Worm (Caenorhabditis elegans) whole organism, L1 larva: ENCODE results near the gene F26A10.2.

Experiments used
- C34B4.2 ChIP-seq: sonication (generic microtip); optimal IDR thresholded peaks from 2 replicates; lab custom pipeline; 2017; ENCODE audit warnings: mild to moderate bottlenecking, missing genetic modification characterization, missing compliant biosample characterization
- alr-1 ChIP-seq: fragments of 200-800 bp; sonication (Bioruptor generic); optimal IDR thresholded peaks from 2 replicates; lab custom pipeline; 2018; ENCODE audit warnings: borderline replicate concordance, mild to moderate bottlenecking, missing genetic modification characterization, missing compliant biosample characterization
- aly-2 ChIP-seq: fragments of 150-350 bp; optimal IDR thresholded peaks from 2 replicates; lab custom pipeline; 2014; ENCODE audit warnings: missing biosample characterization, missing genetic modification characterization
- ama-1 ChIP-seq: fragments of 150-350 bp; optimal IDR thresholded peaks from 2 replicates; lab custom pipeline; 2014
- blmp-1 ChIP-seq: fragments of 150-350 bp; optimal IDR thresholded peaks from 2 replicates; lab custom pipeline; 2014; ENCODE audit warnings: missing biosample characterization, missing genetic modification characterization
- ceh-63 ChIP-seq: fragments of 200-800 bp; sonication (Bioruptor generic); optimal IDR thresholded peaks from 2 replicates; lab custom pipeline; 2018; ENCODE audit warnings: mild to moderate bottlenecking, missing genetic modification characterization, missing compliant biosample characterization
- ceh-8 ChIP-seq: fragments of 200-800 bp; sonication (Bioruptor generic); optimal IDR thresholded peaks from 2 replicates; lab custom pipeline; 2018; ENCODE audit warnings: mild to moderate bottlenecking, missing genetic modification characterization, moderate library complexity, missing compliant biosample characterization
- ceh-88 ChIP-seq: fragments of 200-800 bp; sonication (Bioruptor generic); IDR thresholded peaks from 2 replicates; pipeline ENCODE4 v1.3.6; 2022; ENCODE audit warnings: missing genetic modification characterization, missing compliant biosample characterization
- ces-1 ChIP-seq: fragments of 150-350 bp; optimal IDR thresholded peaks from 2 replicates; lab custom pipeline; 2014; ENCODE audit warnings: missing biosample characterization, missing genetic modification reagents, missing genetic modification characterization
- egl-13 ChIP-seq: sonication (generic microtip); optimal IDR thresholded peaks from 2 replicates; lab custom pipeline; 2016; ENCODE audit warnings: missing genotype, missing genetic modification reagents, missing genetic modification characterization, missing compliant biosample characterization
- egl-27 ChIP-seq, 2 experiments: fragments of 150-350 bp in 1 of 2; sonication (generic microtip); optimal IDR thresholded peaks; 3 replicates each; lab custom pipeline; 2017 to 2018; ENCODE audit warnings: missing biosample characterization in 2 of 2, missing genetic modification characterization in 2 of 2, missing genetic modification reagents in 2 of 2
- elt-3 ChIP-seq, 6 experiments: fragments of 150-350 bp in 1 of 6; sonication (generic microtip); optimal IDR thresholded peaks; 2 replicates each; lab custom pipeline; 2017 to 2018; ENCODE audit warnings: missing biosample characterization in 6 of 6, missing genetic modification characterization in 6 of 6, inconsistent platforms in 1 of 6
- fkh-10 ChIP-seq: sonication (generic microtip); optimal IDR thresholded peaks from 2 replicates; lab custom pipeline; 2017; ENCODE audit warnings: missing biosample characterization, missing genetic modification reagents, missing genetic modification characterization
- fkh-4 ChIP-seq: sonication (generic microtip); optimal IDR thresholded peaks from 2 replicates; lab custom pipeline; 2016; ENCODE audit warnings: missing compliant biosample characterization, missing genetic modification characterization, borderline replicate concordance
- fos-1 ChIP-seq: fragments of 150-350 bp; optimal IDR thresholded peaks from 2 replicates; lab custom pipeline; 2014; ENCODE audit warnings: missing biosample characterization, missing genetic modification characterization
- grh-1 ChIP-seq: fragments of 200-800 bp; sonication (Bioruptor generic); IDR thresholded peaks from 2 replicates; pipeline ENCODE4 v1.3.6; 2022; ENCODE audit warnings: missing genetic modification reagents, missing genetic modification characterization, missing compliant biosample characterization
- isw-1 ChIP-seq: fragments of 200-800 bp; sonication (Bioruptor generic); IDR thresholded peaks from 2 replicates; pipeline ENCODE4 v1.3.6; 2022; ENCODE audit warnings: missing genetic modification characterization, missing compliant biosample characterization
- jun-1 ChIP-seq: fragments of 150-350 bp; optimal IDR thresholded peaks from 2 replicates; lab custom pipeline; 2014; ENCODE audit warnings: missing biosample characterization, missing genetic modification reagents, missing genetic modification characterization
- lin-14 ChIP-seq: fragments of 200-800 bp; sonication (Bioruptor generic); optimal IDR thresholded peaks from 2 replicates; lab custom pipeline; 2018; ENCODE audit warnings: mild to moderate bottlenecking, missing genetic modification characterization, moderate library complexity, missing compliant biosample characterization
- lin-39 ChIP-seq: fragments of 150-350 bp; optimal IDR thresholded peaks from 2 replicates; lab custom pipeline; 2014; ENCODE audit warnings: missing biosample characterization, missing genetic modification reagents, missing genetic modification characterization
- lir-3 ChIP-seq: sonication (generic microtip); optimal IDR thresholded peaks from 2 replicates; lab custom pipeline; 2016; ENCODE audit warnings: mild to moderate bottlenecking, missing genetic modification characterization, moderate library complexity, missing compliant biosample characterization; ENCODE audit not compliant: poor library complexity
- lsy-2 ChIP-seq, 2 experiments: fragments of 150-350 bp; optimal IDR thresholded peaks; 2 replicates each; lab custom pipeline; 2014; ENCODE audit warnings: missing biosample characterization in 2 of 2, missing genetic modification characterization in 2 of 2
- mab-9 ChIP-seq: fragments of 200-800 bp; sonication (Bioruptor generic); IDR thresholded peaks from 2 replicates; pipeline ENCODE4 v1.3.6; 2022; ENCODE audit warnings: missing genetic modification reagents, missing genetic modification characterization, missing compliant biosample characterization
- mdl-1 ChIP-seq, 2 experiments: fragments of 150-350 bp; optimal IDR thresholded peaks; 2 replicates each; lab custom pipeline; 2014 to 2017; ENCODE audit warnings: missing biosample characterization in 2 of 2, missing genetic modification characterization in 2 of 2, inconsistent platforms in 1 of 2
- mef-2 ChIP-seq: fragments of 150-350 bp; optimal IDR thresholded peaks from 2 replicates; lab custom pipeline; 2014; ENCODE audit warnings: missing biosample characterization, missing genetic modification characterization
- mep-1 ChIP-seq: fragments of 150-350 bp; optimal IDR thresholded peaks from 2 replicates; lab custom pipeline; 2014; ENCODE audit warnings: missing biosample characterization, missing genetic modification characterization
- nhr-19 ChIP-seq: fragments of 200-800 bp; sonication (Bioruptor generic); conservative IDR thresholded peaks from 2 replicates; pipeline ENCODE4 v1.3.6; 2022; ENCODE audit warnings: missing genetic modification characterization, missing compliant biosample characterization
- nhr-20 ChIP-seq: sonication (generic microtip); optimal IDR thresholded peaks from 2 replicates; lab custom pipeline; 2016; ENCODE audit warnings: mild to moderate bottlenecking, missing genetic modification characterization, missing compliant biosample characterization
- nhr-237 ChIP-seq: fragments of 150-350 bp; optimal IDR thresholded peaks from 2 replicates; lab custom pipeline; 2014; ENCODE audit warnings: missing biosample characterization, missing genetic modification characterization
- nhr-47 ChIP-seq: sonication (generic microtip); optimal IDR thresholded peaks from 2 replicates; lab custom pipeline; 2016; ENCODE audit warnings: mild to moderate bottlenecking, missing genetic modification characterization, moderate library complexity, missing compliant biosample characterization
- nhr-71 ChIP-seq: sonication (generic microtip); optimal IDR thresholded peaks from 2 replicates; lab custom pipeline; 2016; ENCODE audit warnings: mild to moderate bottlenecking, missing genetic modification characterization, moderate library complexity, missing compliant biosample characterization
- nhr-76 ChIP-seq: sonication (generic microtip); optimal IDR thresholded peaks from 2 replicates; lab custom pipeline; 2017; ENCODE audit warnings: missing biosample characterization, missing genetic modification characterization
- nhr-84 ChIP-seq: sonication (generic microtip); optimal IDR thresholded peaks from 2 replicates; lab custom pipeline; 2017; ENCODE audit warnings: missing biosample characterization, missing genetic modification characterization
- nhr-85 ChIP-seq: sonication (generic microtip); peaks from one replicate; lab custom pipeline; 2016; ENCODE audit warnings: missing genetic modification characterization, inconsistent platforms, missing compliant biosample characterization
- nhr-90 ChIP-seq: sonication (generic microtip); optimal IDR thresholded peaks from 2 replicates; lab custom pipeline; 2016; ENCODE audit warnings: mild to moderate bottlenecking, missing genetic modification characterization, missing compliant biosample characterization; ENCODE audit not compliant: poor library complexity
- pax-3 ChIP-seq: fragments of 200-800 bp; sonication (Bioruptor generic); optimal IDR thresholded peaks from 2 replicates; lab custom pipeline; 2018; ENCODE audit warnings: mild to moderate bottlenecking, missing genetic modification characterization, moderate library complexity, missing compliant biosample characterization
- skn-1 ChIP-seq: fragments of 150-350 bp; optimal IDR thresholded peaks from 2 replicates; lab custom pipeline; 2014; ENCODE audit warnings: missing biosample characterization, missing genetic modification characterization
- snpc-4 ChIP-seq: fragments of 150-350 bp; optimal IDR thresholded peaks from 2 replicates; lab custom pipeline; 2014; ENCODE audit warnings: missing biosample characterization, missing genetic modification characterization
- snu-23 ChIP-seq: sonication (generic microtip); optimal IDR thresholded peaks from 2 replicates; lab custom pipeline; 2016; ENCODE audit warnings: missing genetic modification characterization, missing compliant biosample characterization
- sup-37 ChIP-seq: fragments of 200-800 bp; sonication (Bioruptor generic); optimal IDR thresholded peaks from 2 replicates; lab custom pipeline; 2018; ENCODE audit warnings: mild to moderate bottlenecking, missing genetic modification characterization, missing compliant biosample characterization
- tbx-2 ChIP-seq: sonication (generic microtip); optimal IDR thresholded peaks from 2 replicates; lab custom pipeline; 2016; ENCODE audit warnings: missing genetic modification characterization, missing compliant biosample characterization
- unc-130 ChIP-seq: fragments of 150-350 bp; optimal IDR thresholded peaks from 2 replicates; lab custom pipeline; 2017; ENCODE audit warnings: missing biosample characterization, missing genetic modification characterization, inconsistent platforms
- unc-62 ChIP-seq: fragments of 150-350 bp; optimal IDR thresholded peaks from 2 replicates; lab custom pipeline; 2014; ENCODE audit warnings: missing biosample characterization, missing genetic modification reagents, missing genetic modification characterization
- zag-1 ChIP-seq: fragments of 150-350 bp; optimal IDR thresholded peaks from 2 replicates; lab custom pipeline; 2014; ENCODE audit warnings: missing biosample characterization, missing genetic modification characterization
- zip-4 ChIP-seq: fragments of 200-800 bp; sonication (Bioruptor generic); optimal IDR thresholded peaks from 2 replicates; lab custom pipeline; 2018; ENCODE audit warnings: mild to moderate bottlenecking, missing genetic modification characterization, moderate library complexity, missing compliant biosample characterization

The F26A10.2 gene

ce11 chrX:7593931-7594544 is 51.2 kb downstream of the F26A10.2 start:
- no peak for TF ChIP-seq mef-2 (tag; lab: Kevin White, UChicago)
- peak; percentile 49 for TF ChIP-seq lin-14
- no peak for TF ChIP-seq mab-9
- no peak for TF ChIP-seq unc-130 (tag; lab: Kevin White, UChicago)
- TF ChIP-seq nhr-71 = peak; percentile 5
- peak; percentile 68 for TF ChIP-seq blmp-1
- no peak for TF ChIP-seq nhr-47 (tag; lab: Kevin White, UChicago)
- no peak for TF ChIP-seq fkh-4 (tag; lab: Kevin White, UChicago)
- peak in 1 of 2 experiments; percentile 35 for TF ChIP-seq mdl-1 (tag; optimal IDR thresholded peaks at IDR 0.05; lab: Kevin White, UChicago)
- peak in 1 of 2 experiments; percentile 3 for TF ChIP-seq lsy-2 (tag; optimal IDR thresholded peaks at IDR 0.05; lab: Kevin White, UChicago)
- peak; percentile 28 for TF ChIP-seq nhr-20 (tag; lab: Kevin White, UChicago)
- peak; percentile 78 for TF ChIP-seq nhr-85 (tag; lab: Kevin White, UChicago)

DNA sequence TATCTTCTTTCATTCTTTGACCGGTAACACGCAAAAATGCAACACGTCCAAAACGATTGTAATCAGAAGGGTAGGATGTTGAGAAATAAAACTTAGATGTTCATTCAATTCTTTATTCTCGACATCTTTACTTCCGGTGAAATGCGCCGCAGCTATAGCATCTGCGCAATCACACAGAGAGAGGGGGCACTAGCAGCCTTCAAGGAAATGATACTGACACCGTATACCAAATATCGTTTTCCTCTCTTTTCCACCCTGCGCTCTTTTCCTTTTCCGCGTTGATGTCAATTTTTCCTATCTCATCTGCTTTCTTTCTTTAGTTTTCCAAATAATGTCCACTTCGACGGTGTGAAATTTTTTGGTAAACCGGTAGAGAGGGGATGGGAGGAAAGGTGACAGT is 54.5 kb downstream of the F26A10.2 start:
- TF ChIP-seq ces-1 (GFP tag; lab: Kevin White, UChicago) = no peak
- TF ChIP-seq nhr-20 (tag; lab: Kevin White, UChicago) = peak; percentile 36
- TF ChIP-seq isw-1 (GFP tag; lab: Robert Waterston, UW) = no peak
- no peak for TF ChIP-seq C34B4.2
- no peak for TF ChIP-seq alr-1 (tag; lab: Kevin White, UChicago)
- peak; percentile 49 for TF ChIP-seq snu-23
- no peak for TF ChIP-seq zip-4 (GFP tag; lab: Kevin White, UChicago)
- no peak for TF ChIP-seq ama-1 (lab: Kevin White, UChicago)
- no peak for TF ChIP-seq lir-3 (tag; lab: Kevin White, UChicago)
- peak in 5 of 6 experiments; percentile 13 to 57 (median 50) for TF ChIP-seq elt-3 (tag; optimal IDR thresholded peaks at IDR 0.05; lab: Kevin White, UChicago)
- TF ChIP-seq egl-27 (tag; optimal IDR thresholded peaks at IDR 0.05; lab: Kevin White, UChicago) = no peak
- TF ChIP-seq fos-1 (tag; lab: Kevin White, UChicago) = no peak
- TF ChIP-seq fkh-10 (GFP tag; lab: Kevin White, UChicago) = no peak
- peak; percentile 48 for TF ChIP-seq tbx-2 (tag; lab: Kevin White, UChicago)
- TF ChIP-seq nhr-85 (tag; lab: Kevin White, UChicago) = peak; percentile 75
- TF ChIP-seq skn-1 (tag; lab: Kevin White, UChicago) = no peak
- peak in 1 of 2 experiments; percentile 39 for TF ChIP-seq lsy-2 (tag; optimal IDR thresholded peaks at IDR 0.05; lab: Kevin White, UChicago)
- peak; percentile 55 for TF ChIP-seq nhr-71
- peak; percentile 87 for TF ChIP-seq blmp-1
- TF ChIP-seq nhr-76 (tag; lab: Kevin White, UChicago) = no peak
- peak; percentile 78 for TF ChIP-seq lin-14
- TF ChIP-seq egl-13 = no peak
- TF ChIP-seq nhr-19 (GFP tag; lab: Robert Waterston, UW) = 0 out of 2 replicates have a peak, but pooled peaks have one; percentile 4
- TF ChIP-seq nhr-90 (tag; lab: Kevin White, UChicago) = peak; percentile 27
- no peak for TF ChIP-seq mdl-1 (tag; optimal IDR thresholded peaks at IDR 0.05; lab: Kevin White, UChicago)
- TF ChIP-seq ceh-88 = no peak
- no peak for TF ChIP-seq lin-39 (tag; lab: Kevin White, UChicago)
- TF ChIP-seq mep-1 (tag; lab: Kevin White, UChicago) = peak; percentile 4

- TF ChIP-seq zag-1 (tag; lab: Kevin White, UChicago) (no peak), elt-3 (tag; optimal IDR thresholded peaks at IDR 0.05; lab: Kevin White, UChicago) (peak in 1 of 6 experiments; percentile 22), blmp-1 (peak; percentile 69)
These were observed 57.4 kb downstream of the F26A10.2 start for ce11 chrX:7587741-7588235.

DNA sequence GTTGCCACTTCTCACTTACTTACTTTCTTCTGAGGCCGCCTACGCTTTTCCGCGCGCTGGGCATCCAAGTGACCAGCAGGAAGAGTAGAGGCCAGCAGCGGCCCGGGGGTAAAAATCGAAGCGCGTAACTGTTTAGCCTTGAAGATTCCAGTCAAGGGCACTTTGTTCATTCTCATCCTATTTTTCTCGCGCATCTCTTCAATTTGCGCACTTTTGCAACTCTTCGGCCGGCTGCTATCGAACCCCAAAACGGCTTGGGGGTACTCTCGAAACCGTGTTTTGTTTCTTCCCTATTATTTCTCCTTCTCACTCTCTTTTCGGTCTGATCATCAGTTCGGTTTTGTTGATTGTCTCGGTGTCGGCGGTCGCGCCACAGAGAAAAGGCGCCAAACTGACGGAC is 58.6 kb downstream of the F26A10.2 start:
- TF ChIP-seq unc-62 (no peak), unc-130 (tag; lab: Kevin White, UChicago) (no peak), tbx-2 (tag; lab: Kevin White, UChicago) (no peak), nhr-237 (tag; lab: Kevin White, UChicago) (no peak), C34B4.2 (no peak), lin-14 (peak; percentile 65), grh-1 (no peak), pax-3 (tag; lab: Kevin White, UChicago) (no peak), aly-2 (tag; lab: Kevin White, UChicago) (no peak), nhr-84 (no peak), ceh-8 (GFP tag; lab: Kevin White, UChicago) (no peak), nhr-90 (tag; lab: Kevin White, UChicago) (peak; percentile 6), egl-27 (tag; optimal IDR thresholded peaks at IDR 0.05; lab: Kevin White, UChicago) (no peak), snpc-4 (no peak), sup-37 (GFP tag; lab: Kevin White, UChicago) (no peak), skn-1 (tag; lab: Kevin White, UChicago) (peak; percentile 2), ceh-63 (GFP tag; lab: Kevin White, UChicago) (no peak), jun-1 (tag; lab: Kevin White, UChicago) (no peak)
